Worm (Caenorhabditis elegans): Measurements from ENCODE around the gene R10E4.1.
A peak's percentile ranks its signal among the peaks of the same experiment; 100 is the strongest.

Gene R10E4.1

ce11 chrIII:4278203-4278602 is 8.7 kb downstream of the R10E4.1 start:
- TF ChIP-seq W03F9.2 (tag; optimal IDR thresholded peaks at IDR 0.05), result no peak
- no peak for TF ChIP-seq him-1 (tag; optimal IDR thresholded peaks at IDR 0.05)
- no peak for TF ChIP-seq dao-5 (tag; optimal IDR thresholded peaks at IDR 0.05)

- TF ChIP-seq W03F9.2 (tag; optimal IDR thresholded peaks at IDR 0.05), result no peak
- TF ChIP-seq dao-5 (tag; optimal IDR thresholded peaks at IDR 0.05), result no peak
- no peak for TF ChIP-seq him-1 (tag; optimal IDR thresholded peaks at IDR 0.05)
Measured at ce11 chrIII:4280215-4281173, 11.0 kb downstream of the R10E4.1 start, which contains the start of gene sup-26. TSS of gene sup-26 (minus strand) at chrIII:4280224.

ce11 chrIII:4281955-4282618 is 12.5 kb downstream of the R10E4.1 start:
- TF ChIP-seq him-1 (tag; optimal IDR thresholded peaks at IDR 0.05), result peak; percentile 97
- TF ChIP-seq dao-5 (tag; optimal IDR thresholded peaks at IDR 0.05), result peak; percentile 89
- TF ChIP-seq W03F9.2 (tag; optimal IDR thresholded peaks at IDR 0.05), result peak; percentile 89

ce11 chrIII:4283175-4283574 is 13.6 kb downstream of the R10E4.1 start:
- TF ChIP-seq W03F9.2 (tag; optimal IDR thresholded peaks at IDR 0.05), result no peak

ce11 chrIII:4284732-4285165 is 15.2 kb downstream of the R10E4.1 start:
- TF ChIP-seq him-1 (tag; optimal IDR thresholded peaks at IDR 0.05) (no peak), dao-5 (tag; optimal IDR thresholded peaks at IDR 0.05) (no peak), W03F9.2 (tag; optimal IDR thresholded peaks at IDR 0.05) (peak; percentile 50)

ce11 chrIII:4287379-4287778 is 17.8 kb downstream of the R10E4.1 start, which contains the start of gene R10E4.3:
TSS of gene R10E4.3 (minus strand) at chrIII:4287479.
- no peak for TF ChIP-seq dao-5 (tag; optimal IDR thresholded peaks at IDR 0.05)
- TF ChIP-seq him-1 (tag; optimal IDR thresholded peaks at IDR 0.05), result no peak
- no peak for TF ChIP-seq W03F9.2 (tag; optimal IDR thresholded peaks at IDR 0.05)

- TF ChIP-seq him-1 (tag; optimal IDR thresholded peaks at IDR 0.05) (no peak), W03F9.2 (tag; optimal IDR thresholded peaks at IDR 0.05) (no peak), dao-5 (tag; optimal IDR thresholded peaks at IDR 0.05) (no peak)
Measured at ce11 chrIII:4289952-4290351, 20.4 kb downstream of the R10E4.1 start.

- peak; percentile 69 for TF ChIP-seq W03F9.2 (tag; optimal IDR thresholded peaks at IDR 0.05)
- no peak for TF ChIP-seq dao-5 (tag; optimal IDR thresholded peaks at IDR 0.05)
- no peak for TF ChIP-seq him-1 (tag; optimal IDR thresholded peaks at IDR 0.05)
Measured at ce11 chrIII:4291216-4291691, 21.7 kb downstream of the R10E4.1 start, which contains the start of gene mcm-5. TSS of gene mcm-5 (minus strand) at chrIII:4291266.

- TF ChIP-seq W03F9.2 (tag; optimal IDR thresholded peaks at IDR 0.05) (no peak), him-1 (tag; optimal IDR thresholded peaks at IDR 0.05) (no peak), dao-5 (tag; optimal IDR thresholded peaks at IDR 0.05) (no peak)
Measured at ce11 chrIII:4293108-4293507, 23.6 kb downstream of the R10E4.1 start, which contains the start of gene R10E4.6. TSS of gene R10E4.6 (plus strand) at chrIII:4293408.

ce11 chrIII:4294153-4294862 is 24.8 kb downstream of the R10E4.1 start, which contains the start of the genes nth-1 and R10E4.7:
TSS of gene nth-1 (minus strand) at chrIII:4294253.
TSS of gene R10E4.7 (plus strand) at chrIII:4294812.
- TF ChIP-seq dao-5 (tag; optimal IDR thresholded peaks at IDR 0.05) (no peak), him-1 (tag; optimal IDR thresholded peaks at IDR 0.05) (no peak), W03F9.2 (tag; optimal IDR thresholded peaks at IDR 0.05) (no peak)

ce11 chrIII:4300989-4301498 is 31.5 kb downstream of the R10E4.1 start, which contains the start of gene R10E4.11:
TSS of gene R10E4.11 (minus strand) at chrIII:4301039.
- no peak for TF ChIP-seq him-1 (tag; optimal IDR thresholded peaks at IDR 0.05)

ce11 chrIII:4302293-4302692 is 32.8 kb downstream of the R10E4.1 start, which contains the start of gene R10E4.9:
TSS of gene R10E4.9 (minus strand) at chrIII:4302393.
- TF ChIP-seq him-1 (tag; optimal IDR thresholded peaks at IDR 0.05) (no peak), W03F9.2 (tag; optimal IDR thresholded peaks at IDR 0.05) (no peak), dao-5 (tag; optimal IDR thresholded peaks at IDR 0.05) (no peak)

ce11 chrIII:4302780-4303179 is 33.2 kb downstream of the R10E4.1 start:
- no peak for TF ChIP-seq him-1 (tag; optimal IDR thresholded peaks at IDR 0.05)
